Worm (Caenorhabditis elegans): Measurements from ENCODE around the gene str-12.

- TF ChIP-seq ama-1 (optimal IDR thresholded peaks at IDR 0.05), result no peak
- TF ChIP-seq ama-1 (GFP tag; optimal IDR thresholded peaks at IDR 0.05), result no peak
- no peak for TF ChIP-seq efl-1 (GFP tag; optimal IDR thresholded peaks at IDR 0.05)
- no peak for TF ChIP-seq dpl-1 (GFP tag; optimal IDR thresholded peaks at IDR 0.05)
- TF ChIP-seq sea-2 (GFP tag; IDR thresholded peaks at IDR 0.05), result no peak
- TF ChIP-seq F55B11.4 (tag; optimal IDR thresholded peaks at IDR 0.05; ENCODE audit: borderline replicate concordance, insufficient read depth), result no peak
- TF ChIP-seq ceh-58 (GFP tag; IDR thresholded peaks at IDR 0.05), result no peak
- 0 out of 2 replicates have a peak, but pooled peaks have one; percentile 24 for TF ChIP-seq C06A6.2 (GFP tag; conservative IDR thresholded peaks at IDR 0.05)
- no peak for TF ChIP-seq rcor-1 (GFP tag; IDR thresholded peaks at IDR 0.05)
Measured at ce11 chrV:15563985-15564384, 46.7 kb upstream of the str-12 start.
